Worm (Caenorhabditis elegans) whole organism, L4/young adult: ENCODE measurements around the gene Y113G7B.11.

Experiments used
- W03F9.2 ChIP-seq: fragments of 150-350 bp; optimal IDR thresholded peaks from 2 replicates; lab custom pipeline; 2014; ENCODE audit warnings: missing biosample characterization, missing genetic modification characterization
- dao-5 ChIP-seq: sonication (generic microtip); optimal IDR thresholded peaks from 2 replicates; lab custom pipeline; 2016; ENCODE audit warnings: missing genotype, missing genetic modification characterization, moderate library complexity, missing compliant biosample characterization
- him-1 ChIP-seq: sonication (generic microtip); optimal IDR thresholded peaks from 2 replicates; lab custom pipeline; 2016; ENCODE audit warnings: missing genotype, missing genetic modification reagents, missing genetic modification characterization, missing compliant biosample characterization

DNA sequence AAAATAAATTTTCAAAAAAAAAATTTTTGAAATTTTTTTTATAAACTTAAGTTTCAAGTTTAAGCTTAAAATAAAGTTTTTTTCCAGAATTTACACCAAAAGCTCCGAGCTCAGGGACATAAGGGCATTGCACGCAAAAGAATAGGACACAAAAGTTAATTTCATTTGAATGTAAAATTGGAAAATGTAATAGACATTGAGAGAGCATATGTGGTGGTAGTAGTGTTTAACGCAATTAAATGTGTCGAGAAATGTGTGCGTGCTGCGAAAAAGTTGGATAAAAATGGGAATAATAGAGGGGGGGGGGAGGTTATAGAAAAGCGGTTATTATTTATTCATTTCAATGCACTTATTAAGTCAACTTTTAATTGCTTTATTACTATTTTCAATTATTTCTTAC, 5.5 kb upstream of the Y113G7B.11 start:
- no peak for TF ChIP-seq him-1 (tag; lab: Kevin White, UChicago)
- TF ChIP-seq W03F9.2 (tag; lab: Kevin White, UChicago) = no peak
- no peak for TF ChIP-seq dao-5
